Fruit fly (Drosophila melanogaster) whole organism, embryonic: ENCODE results near the gene CG31463.

Experiments
- ATbp ChIP-seq: fragments of 200-800 bp; sonication (Bioruptor generic); optimal IDR thresholded peaks from 2 replicates; lab custom pipeline; 2017; ENCODE audit warnings: missing biosample characterization, mild to moderate bottlenecking, missing genetic modification characterization, missing genetic modification reagents
- Asciz ChIP-seq: fragments of 200-800 bp; sonication (Bioruptor generic); optimal IDR thresholded peaks from 2 replicates; lab custom pipeline; 2017; ENCODE audit warnings: missing biosample characterization, mild to moderate bottlenecking, missing genetic modification characterization, missing genetic modification reagents
- Atf6 ChIP-seq: fragments of 200-800 bp; sonication (Bioruptor generic); IDR thresholded peaks from 2 replicates; pipeline ENCODE4 v1.3.6; 2022; ENCODE audit warnings: missing biosample characterization, missing genetic modification characterization
- CG10543 ChIP-seq: fragments of 200-800 bp; sonication (Bioruptor generic); optimal IDR thresholded peaks from 3 replicates; lab custom pipeline; 2017; ENCODE audit warnings: missing biosample characterization, mild to moderate bottlenecking, missing genetic modification characterization, moderate library complexity
- CG11696 ChIP-seq: fragments of 200-800 bp; sonication (Bioruptor generic); IDR thresholded peaks from 2 replicates; pipeline ENCODE4 v1.3.6; 2022; ENCODE audit warnings: missing biosample characterization, missing genetic modification characterization
- CG15601 ChIP-seq: fragments of 200-800 bp; sonication (Bioruptor generic); optimal IDR thresholded peaks from 3 replicates; lab custom pipeline; 2019; ENCODE audit warnings: missing biosample characterization, mild to moderate bottlenecking, missing genetic modification characterization, moderate library complexity
- CG1602 ChIP-seq: fragments of 200-800 bp; sonication (Bioruptor generic); optimal IDR thresholded peaks from 3 replicates; lab custom pipeline; 2016; ENCODE audit warnings: missing biosample characterization, missing genetic modification characterization
- CG1603 ChIP-seq: fragments of 200-800 bp; sonication (Bioruptor generic); optimal IDR thresholded peaks from 2 replicates; lab custom pipeline; 2019; ENCODE audit warnings: missing biosample characterization, mild to moderate bottlenecking, missing genetic modification characterization, moderate library complexity
- CG17328 ChIP-seq: fragments of 200-800 bp; sonication (Bioruptor generic); IDR thresholded peaks from 2 replicates; pipeline ENCODE4 v1.3.6; 2022; ENCODE audit warnings: missing biosample characterization, missing genetic modification characterization
- CG17359 ChIP-seq: fragments of 200-800 bp; sonication (Bioruptor generic); optimal IDR thresholded peaks from 3 replicates; lab custom pipeline; 2018; ENCODE audit warnings: missing biosample characterization, mild to moderate bottlenecking, missing genetic modification characterization, moderate library complexity
- CG17612 ChIP-seq: fragments of 200-800 bp; sonication (Bioruptor generic); IDR thresholded peaks from 2 replicates; pipeline ENCODE4 v1.3.6; 2022; ENCODE audit warnings: missing biosample characterization, missing genetic modification characterization
- CG18011 ChIP-seq: fragments of 200-800 bp; sonication (Bioruptor generic); optimal IDR thresholded peaks from 2 replicates; lab custom pipeline; 2017; ENCODE audit warnings: missing biosample characterization, missing genetic modification characterization, mild to moderate bottlenecking, moderate library complexity, missing genotype
- CG2129 ChIP-seq: fragments of 200-800 bp; sonication (Bioruptor generic); IDR thresholded peaks from 2 replicates; pipeline ENCODE4 v1.3.6; 2022; ENCODE audit warnings: missing biosample characterization, missing genetic modification characterization; ENCODE audit not compliant: partially characterized antibody
- CG32767 ChIP-seq: fragments of 200-800 bp; sonication (Bioruptor generic); IDR thresholded peaks from 2 replicates; pipeline ENCODE4 v1.3.6; 2022; ENCODE audit warnings: missing biosample characterization, missing genetic modification characterization
- CG3281 ChIP-seq: fragments of 200-800 bp; sonication (Bioruptor generic); optimal IDR thresholded peaks from 3 replicates; lab custom pipeline; 2017; ENCODE audit warnings: missing biosample characterization, mild to moderate bottlenecking, missing genetic modification characterization
- CG34224 ChIP-seq: fragments of 200-800 bp; sonication (Bioruptor generic); IDR thresholded peaks from 3 replicates; pipeline ENCODE4 v1.3.6; 2022; ENCODE audit warnings: missing biosample characterization, missing genetic modification characterization; ENCODE audit not compliant: partially characterized antibody
- CG34422 ChIP-seq: fragments of 200-800 bp; sonication (Bioruptor generic); IDR thresholded peaks from 3 replicates; pipeline ENCODE4 v1.3.6; 2022; ENCODE audit warnings: missing biosample characterization, missing genetic modification characterization
- CG3838 ChIP-seq: fragments of 200-800 bp; sonication (Bioruptor generic); optimal IDR thresholded peaks from 3 replicates; lab custom pipeline; 2016; ENCODE audit warnings: missing biosample characterization, missing genetic modification characterization
- CG4730 ChIP-seq: fragments of 200-800 bp; sonication (Bioruptor generic); IDR thresholded peaks from 2 replicates; pipeline ENCODE4 v1.3.6; 2022; ENCODE audit warnings: missing biosample characterization, missing genetic modification characterization
- CG6765 ChIP-seq: fragments of 200-800 bp; sonication (Bioruptor generic); optimal IDR thresholded peaks from 3 replicates; lab custom pipeline; 2017; ENCODE audit warnings: missing biosample characterization, mild to moderate bottlenecking, missing genetic modification characterization
- Dbx ChIP-seq: fragments of 200-800 bp; sonication (Bioruptor generic); IDR thresholded peaks from 3 replicates; pipeline ENCODE4 v1.3.6; 2022; ENCODE audit warnings: missing biosample characterization, missing genetic modification characterization
- Dip3 ChIP-seq: fragments of 200-800 bp; sonication (Bioruptor generic); optimal IDR thresholded peaks from 3 replicates; lab custom pipeline; 2016; ENCODE audit warnings: missing biosample characterization, missing genetic modification characterization
- Dref ChIP-seq: fragments of 200-800 bp; sonication (Bioruptor generic); IDR thresholded peaks from 2 replicates; pipeline ENCODE4 v1.3.6; 2022; ENCODE audit warnings: missing biosample characterization, missing genetic modification characterization
- Elba2 ChIP-seq: fragments of 200-800 bp; sonication (Bioruptor generic); optimal IDR thresholded peaks from 3 replicates; lab custom pipeline; 2016; ENCODE audit warnings: missing biosample characterization, missing genetic modification characterization
- HHEX ChIP-seq: fragments of 200-800 bp; sonication (Bioruptor generic); optimal IDR thresholded peaks from 3 replicates; lab custom pipeline; 2017; ENCODE audit warnings: missing biosample characterization, mild to moderate bottlenecking, missing genetic modification characterization, missing genetic modification reagents
- HLHmδ ChIP-seq: fragments of 200-800 bp; sonication (Bioruptor generic); optimal IDR thresholded peaks from 2 replicates; lab custom pipeline; 2018; ENCODE audit warnings: missing biosample characterization, mild to moderate bottlenecking, missing genetic modification characterization, moderate library complexity
- Hmx ChIP-seq: fragments of 200-800 bp; sonication (Bioruptor generic); optimal IDR thresholded peaks from 2 replicates; lab custom pipeline; 2016; ENCODE audit warnings: missing biosample characterization, missing genetic modification characterization
- Kr ChIP-seq: fragments of 200-800 bp; sonication (Bioruptor generic); optimal IDR thresholded peaks from 2 replicates; lab custom pipeline; 2017; ENCODE audit warnings: missing biosample characterization, mild to moderate bottlenecking, missing genetic modification characterization
- NFAT ChIP-seq: fragments of 200-800 bp; sonication (Bioruptor generic); IDR thresholded peaks from 2 replicates; pipeline ENCODE4 v1.3.6; 2022; ENCODE audit warnings: missing biosample characterization, missing genetic modification characterization
- Nf-YA ChIP-seq: fragments of 200-800 bp; sonication (Bioruptor generic); IDR thresholded peaks from 2 replicates; pipeline ENCODE4 v1.3.6; 2022; ENCODE audit warnings: missing biosample characterization, missing genetic modification characterization
- TFAM ChIP-seq: fragments of 200-800 bp; sonication (Bioruptor generic); optimal IDR thresholded peaks from 2 replicates; lab custom pipeline; 2017; ENCODE audit warnings: missing biosample characterization, missing genetic modification characterization, inconsistent platforms
- YL-1 ChIP-seq: fragments of 200-800 bp; sonication (Bioruptor generic); optimal IDR thresholded peaks from 3 replicates; lab custom pipeline; 2017; ENCODE audit warnings: missing biosample characterization, mild to moderate bottlenecking, missing genetic modification characterization
- abd-A ChIP-seq: fragments of 200-800 bp; sonication (Bioruptor generic); optimal IDR thresholded peaks from 3 replicates; lab custom pipeline; 2019; ENCODE audit warnings: missing biosample characterization, mild to moderate bottlenecking, missing genetic modification characterization, moderate library complexity
- amos ChIP-seq: fragments of 200-800 bp; sonication (Bioruptor generic); IDR thresholded peaks from 2 replicates; pipeline ENCODE4 v1.3.6; 2022; ENCODE audit warnings: missing biosample characterization, missing genetic modification characterization; ENCODE audit not compliant: partially characterized antibody
- bbx ChIP-seq: fragments of 200-800 bp; sonication (Bioruptor generic); IDR thresholded peaks from 2 replicates; pipeline ENCODE4 v1.3.6; 2022; ENCODE audit warnings: missing biosample characterization, missing genetic modification characterization; ENCODE audit not compliant: partially characterized antibody
- cas ChIP-seq: fragments of 200-800 bp; sonication (Bioruptor generic); IDR thresholded peaks from 2 replicates; pipeline ENCODE4 v1.3.6; 2022; ENCODE audit warnings: missing biosample characterization, missing genetic modification characterization
- dan ChIP-seq: fragments of 200-800 bp; sonication (Bioruptor generic); IDR thresholded peaks from 2 replicates; pipeline ENCODE4 v1.3.6; 2022; ENCODE audit warnings: missing biosample characterization, missing genetic modification characterization
- dimm ChIP-seq: fragments of 200-800 bp; sonication (Bioruptor generic); IDR thresholded peaks from 2 replicates; pipeline ENCODE4 v1.3.6; 2022; ENCODE audit warnings: missing biosample characterization, missing genetic modification characterization
- dmrt11E ChIP-seq: fragments of 200-800 bp; sonication (Bioruptor generic); optimal IDR thresholded peaks from 3 replicates; lab custom pipeline; 2018; ENCODE audit warnings: missing biosample characterization, mild to moderate bottlenecking, missing genetic modification characterization, moderate library complexity
- eve ChIP-seq, 2 experiments: fragments of >200 bp; optimal IDR thresholded peaks; 2 replicates each; lab custom pipeline; 2017; ENCODE audit warnings: missing biosample characterization in 2 of 2, missing genetic modification characterization in 2 of 2
- gcm2 ChIP-seq: fragments of 200-800 bp; sonication (Bioruptor generic); optimal IDR thresholded peaks from 2 replicates; lab custom pipeline; 2016; ENCODE audit warnings: missing biosample characterization, missing genetic modification characterization
- hbn ChIP-seq: fragments of 200-800 bp; sonication (Bioruptor generic); IDR thresholded peaks from 2 replicates; pipeline ENCODE4 v1.3.6; 2022; ENCODE audit warnings: missing biosample characterization, missing genetic modification characterization; ENCODE audit not compliant: partially characterized antibody
- her ChIP-seq: fragments of 200-800 bp; sonication (Bioruptor generic); optimal IDR thresholded peaks from 2 replicates; lab custom pipeline; 2016; ENCODE audit warnings: missing biosample characterization, missing genetic modification characterization
- kah ChIP-seq: fragments of 200-800 bp; sonication (Bioruptor generic); optimal IDR thresholded peaks from 2 replicates; lab custom pipeline; 2018; ENCODE audit warnings: missing biosample characterization, mild to moderate bottlenecking, missing genetic modification characterization
- lbe ChIP-seq: fragments of 200-800 bp; sonication (Bioruptor generic); optimal IDR thresholded peaks from 2 replicates; lab custom pipeline; 2016; ENCODE audit warnings: missing biosample characterization, mild to moderate bottlenecking, missing genetic modification characterization
- pzg ChIP-seq: fragments of 200-800 bp; sonication (Bioruptor generic); optimal IDR thresholded peaks from 3 replicates; lab custom pipeline; 2018; ENCODE audit warnings: missing biosample characterization, mild to moderate bottlenecking, missing genetic modification characterization, moderate library complexity
- sqz ChIP-seq: fragments of 200-800 bp; sonication (Bioruptor generic); optimal IDR thresholded peaks from 3 replicates; lab custom pipeline; 2018; ENCODE audit warnings: missing biosample characterization, mild to moderate bottlenecking, missing genetic modification characterization
- trh ChIP-seq: fragments of 200-800 bp; sonication (Bioruptor generic); optimal IDR thresholded peaks from 2 replicates; lab custom pipeline; 2016; ENCODE audit warnings: missing biosample characterization, missing genetic modification characterization
- zf30C ChIP-seq: fragments of 200-800 bp; sonication (Bioruptor generic); optimal IDR thresholded peaks from 3 replicates; lab custom pipeline; 2018; ENCODE audit warnings: missing biosample characterization, mild to moderate bottlenecking, missing genetic modification characterization

The CG31463 gene

DNA sequence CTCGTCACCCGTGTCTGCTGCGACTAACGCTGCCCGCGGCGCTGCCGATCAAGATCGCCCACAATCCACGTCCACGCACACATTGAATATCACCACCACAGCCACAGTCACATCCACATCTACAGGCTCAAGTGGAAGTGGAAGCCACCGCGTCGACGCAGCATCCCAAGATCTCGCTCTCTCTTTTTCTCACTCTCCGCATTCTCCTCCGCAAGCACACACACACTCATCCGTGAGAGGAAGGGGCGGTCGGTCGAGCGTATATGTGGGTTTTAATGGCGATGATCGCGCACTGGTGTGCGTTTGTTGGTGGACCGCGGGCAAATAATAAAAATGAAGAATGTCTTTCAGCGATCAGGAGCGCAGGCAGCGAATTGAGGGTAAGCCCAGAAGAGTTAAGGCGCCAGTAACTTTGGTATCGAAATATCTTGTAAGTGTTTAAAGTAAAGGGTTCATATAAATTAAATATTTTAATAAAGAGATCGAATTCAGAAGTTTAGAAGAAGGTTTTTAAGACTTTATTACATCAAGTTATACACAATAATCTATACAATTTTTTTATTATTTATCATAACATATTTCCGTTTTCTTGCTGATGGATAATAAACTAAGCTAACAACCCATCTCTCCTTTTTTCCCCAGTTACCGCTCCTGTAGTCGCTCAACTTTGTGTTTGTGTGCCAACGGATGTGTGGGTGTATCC, 41.8 kb downstream of the CG31463 start, which contains the start of gene Poxm (continued):
- peak; percentile 64; the same call in 1 of the 2 replicates for TF ChIP-seq cas
- peak; percentile 90 for TF ChIP-seq sqz
- peak; percentile 36 for TF ChIP-seq Kr (GFP tag; lab: Kevin White, UChicago)
- TF ChIP-seq pzg (GFP tag; lab: Kevin White, UChicago), result no peak
- peak; percentile 61 for TF ChIP-seq gcm2 (GFP tag; lab: Kevin White, UChicago)
- TF ChIP-seq NFAT (GFP tag; lab: Robert Waterston, UW), result peak; percentile 65
- TF ChIP-seq her, result no peak
- TF ChIP-seq CG34224, result 0 out of 3 replicates have a peak, but pooled peaks have one; percentile 27
- TF ChIP-seq kah (GFP tag; lab: Kevin White, UChicago), result peak; percentile 77
- peak; percentile 82; the same call in 1 of the 2 replicates for TF ChIP-seq CG32767 (GFP tag; lab: Robert Waterston, UW)
- peak; percentile 83 for TF ChIP-seq Asciz (GFP tag; lab: Kevin White, UChicago)
- no peak for TF ChIP-seq abd-A
- TF ChIP-seq Atf6 (GFP tag; lab: Robert Waterston, UW), result peak; percentile 79
- TF ChIP-seq zf30C, result no peak
- TF ChIP-seq dmrt11E (tag; lab: Kevin White, UChicago), result peak; percentile 91
- peak; percentile 27 for TF ChIP-seq CG6765 (GFP tag; lab: Kevin White, UChicago)
- TF ChIP-seq CG17328 (GFP tag; lab: Robert Waterston, UW), result peak; percentile 74
- TF ChIP-seq CG34422, result peak; percentile 89
- no peak for TF ChIP-seq HLHmδ
- peak; percentile 81 for TF ChIP-seq ATbp
- peak; percentile 30 for TF ChIP-seq Hmx
- peak; percentile 82 for TF ChIP-seq CG4730 (GFP tag; lab: Robert Waterston, UW)
- peak; percentile 28 for TF ChIP-seq CG1603
- TF ChIP-seq TFAM (GFP tag; lab: Kevin White, UChicago), result peak; percentile 59
- no peak for TF ChIP-seq Elba2 (GFP tag; lab: Kevin White, UChicago)
- no peak for TF ChIP-seq eve (GFP tag; optimal IDR thresholded peaks at IDR 0.05; lab: Kevin White, UChicago)
- no peak for TF ChIP-seq hbn
- TF ChIP-seq Dip3 (GFP tag; lab: Kevin White, UChicago), result peak; percentile 19
- peak; percentile 48; the same call in 1 of the 3 replicates for TF ChIP-seq Dbx (GFP tag; lab: Robert Waterston, UW)
- peak; percentile 88 for TF ChIP-seq CG17359 (tag; lab: Kevin White, UChicago)
- TF ChIP-seq CG2129 (GFP tag; lab: Robert Waterston, UW), result no peak
- 0 out of 2 replicates have a peak, but pooled peaks have one; percentile 21 for TF ChIP-seq bbx (GFP tag; lab: Robert Waterston, UW)
- peak; percentile 21; the same call in 1 of the 2 replicates for TF ChIP-seq Nf-YA
- peak; percentile 21 for TF ChIP-seq YL-1 (GFP tag; lab: Kevin White, UChicago)
- peak; percentile 89 for TF ChIP-seq HHEX (GFP tag; lab: Kevin White, UChicago)
- TF ChIP-seq lbe (GFP tag; lab: Kevin White, UChicago), result peak; percentile 80
- no peak; the same call in 1 of the 2 replicates for TF ChIP-seq CG17612
- peak; percentile 66 for TF ChIP-seq CG11696 (GFP tag; lab: Robert Waterston, UW)
- TF ChIP-seq dan (GFP tag; lab: Robert Waterston, UW), result peak; percentile 81
- TF ChIP-seq Dref (GFP tag; lab: Robert Waterston, UW), result no peak
- peak; percentile 85 for TF ChIP-seq CG10543
- TF ChIP-seq dimm (GFP tag; lab: Robert Waterston, UW), result peak; percentile 55; the same call in 1 of the 2 replicates
- no peak for TF ChIP-seq CG3281
- peak; percentile 80 for TF ChIP-seq trh (GFP tag; lab: Kevin White, UChicago)
- peak; percentile 3 for TF ChIP-seq CG3838 (GFP tag; lab: Kevin White, UChicago)
- TF ChIP-seq CG1602, result peak; percentile 92
- TF ChIP-seq CG18011 (GFP tag; lab: Kevin White, UChicago), result no peak
- no peak; the same call in none of the 2 replicates for TF ChIP-seq amos
- TF ChIP-seq CG15601, result peak; percentile 89
